Fruit fly (Drosophila melanogaster): Measurements from ENCODE around the gene CycG.

DNA sequence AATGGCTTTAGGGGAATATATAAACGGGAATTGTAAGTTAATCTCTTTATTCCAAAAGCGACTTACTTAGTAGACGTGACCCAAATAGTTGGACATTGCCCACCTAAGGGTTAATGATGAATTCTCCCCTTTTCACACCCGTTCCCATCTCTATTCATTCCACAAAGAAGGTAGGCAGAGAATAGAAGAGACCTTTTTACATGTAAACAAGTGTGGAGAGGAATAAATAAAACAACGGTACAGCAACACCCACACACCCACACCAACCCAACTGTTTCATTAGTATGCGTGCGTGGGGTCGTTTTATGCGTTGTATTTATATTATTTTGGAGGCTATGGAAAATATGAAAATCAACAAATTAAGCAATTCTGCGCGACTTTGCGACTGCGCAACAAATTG is 4.4 kb downstream of the CycG start:
- TF ChIP-seq psq (optimal IDR thresholded peaks at IDR 0.05) (no peak), Myc (optimal IDR thresholded peaks at IDR 0.05) (no peak), ttk (optimal IDR thresholded peaks at IDR 0.05) (no peak), Sin3A (optimal IDR thresholded peaks at IDR 0.05) (no peak), insv (optimal IDR thresholded peaks at IDR 0.05) (no peak), h (optimal IDR thresholded peaks at IDR 0.05) (no peak)

Measured in Kc167 (cell line).